Worm (Caenorhabditis elegans) whole organism, L4 larva: ENCODE results near the gene lsm-8.

Experiments used
- D1046.2 ChIP-seq: fragments of 200-800 bp; sonication (Bioruptor generic); IDR thresholded peaks from 2 replicates; pipeline ENCODE4 v1.3.6; 2022; ENCODE audit warnings: missing genetic modification characterization, missing compliant biosample characterization
- Y5F2A.4 ChIP-seq: fragments of 200-800 bp; sonication (Bioruptor generic); optimal IDR thresholded peaks from 2 replicates; lab custom pipeline; 2018; ENCODE audit warnings: mild to moderate bottlenecking, missing genetic modification characterization, missing compliant biosample characterization
- aha-1 ChIP-seq: fragments of 150-350 bp; peaks from one replicate; lab custom pipeline; 2014; ENCODE audit warnings: missing biosample characterization, missing genetic modification characterization
- ama-1 ChIP-seq: fragments of 150-350 bp; optimal IDR thresholded peaks from 2 replicates; lab custom pipeline; 2014; ENCODE audit warnings: inconsistent platforms, mixed read lengths
- arid-1 ChIP-seq: fragments of 200-800 bp; sonication (Bioruptor generic); conservative IDR thresholded peaks from 2 replicates; pipeline ENCODE4 v1.3.6; 2022; ENCODE audit warnings: missing genetic modification reagents, missing genetic modification characterization, missing compliant biosample characterization
- ceh-28 ChIP-seq: fragments of 150-350 bp; optimal IDR thresholded peaks from 2 replicates; lab custom pipeline; 2014; ENCODE audit warnings: missing biosample characterization, missing genetic modification reagents, missing genetic modification characterization
- ceh-32 ChIP-seq: sonication (generic microtip); optimal IDR thresholded peaks from 2 replicates; lab custom pipeline; 2016; ENCODE audit warnings: mild to moderate bottlenecking, missing genetic modification characterization, missing compliant biosample characterization; ENCODE audit not compliant: poor library complexity
- ces-1 ChIP-seq: fragments of 150-350 bp; sonication (generic microtip); optimal IDR thresholded peaks from 4 replicates; lab custom pipeline; 2014; ENCODE audit warnings: missing biosample characterization, missing genetic modification reagents, missing genetic modification characterization
- daf-19 ChIP-seq: fragments of 200-800 bp; sonication (Bioruptor generic); conservative IDR thresholded peaks from 2 replicates; pipeline ENCODE4 v1.3.6; 2022; ENCODE audit warnings: missing genetic modification characterization, missing compliant biosample characterization
- dmd-6 ChIP-seq: fragments of 200-800 bp; sonication (Bioruptor generic); IDR thresholded peaks from 2 replicates; pipeline ENCODE4 v1.3.6; 2022; ENCODE audit warnings: missing genetic modification reagents, missing genetic modification characterization, missing compliant biosample characterization
- dmd-8 ChIP-seq: fragments of 200-800 bp; sonication (Bioruptor generic); IDR thresholded peaks from 2 replicates; pipeline ENCODE4 v1.3.6; 2022; ENCODE audit warnings: missing genetic modification characterization, missing compliant biosample characterization
- dpl-1 ChIP-seq: fragments of 150-350 bp; optimal IDR thresholded peaks from 2 replicates; lab custom pipeline; 2014; ENCODE audit warnings: missing biosample characterization, missing genetic modification reagents, missing genetic modification characterization
- dve-1 ChIP-seq: sonication (generic microtip); optimal IDR thresholded peaks from 2 replicates; lab custom pipeline; 2017; ENCODE audit warnings: antibody characterized with exemption, mild to moderate bottlenecking, missing genetic modification characterization, missing compliant biosample characterization; ENCODE audit not compliant: insufficient read depth
- egl-27 ChIP-seq: sonication (generic microtip); optimal IDR thresholded peaks from 3 replicates; lab custom pipeline; 2017; ENCODE audit warnings: missing biosample characterization, missing genetic modification reagents, missing genetic modification characterization
- egl-43 ChIP-seq: fragments of 200-800 bp; sonication (Bioruptor generic); IDR thresholded peaks from 2 replicates; pipeline ENCODE4 v1.3.6; 2022; ENCODE audit warnings: missing genetic modification reagents, missing genetic modification characterization, missing compliant biosample characterization
- hif-1 ChIP-seq, 2 experiments: sonication (generic microtip); optimal IDR thresholded peaks; 2 replicates each; lab custom pipeline; 2016 to 2017; ENCODE audit warnings: missing compliant biosample characterization in 2 of 2, missing genetic modification characterization in 2 of 2, missing genetic modification reagents in 2 of 2, missing genotype in 2 of 2, mild to moderate bottlenecking in 1 of 2
- hlh-30 ChIP-seq: sonication (generic microtip); optimal IDR thresholded peaks from 2 replicates; lab custom pipeline; 2017; ENCODE audit warnings: antibody characterized with exemption, mild to moderate bottlenecking, missing genetic modification characterization, missing compliant biosample characterization; ENCODE audit not compliant: insufficient read depth
- lim-7 ChIP-seq: fragments of 200-800 bp; sonication (Bioruptor generic); IDR thresholded peaks from 2 replicates; pipeline ENCODE4 v1.3.6; 2022; ENCODE audit warnings: missing genetic modification characterization, missing compliant biosample characterization
- lin-13 ChIP-seq: fragments of 150-350 bp; optimal IDR thresholded peaks from 2 replicates; lab custom pipeline; 2014; ENCODE audit warnings: missing biosample characterization, missing genetic modification reagents, missing genetic modification characterization
- lin-15B ChIP-seq: fragments of 150-350 bp; sonication (generic microtip); optimal IDR thresholded peaks from 3 replicates; lab custom pipeline; 2014; ENCODE audit warnings: missing biosample characterization, missing genetic modification characterization
- lin-29 ChIP-seq: fragments of 200-800 bp; sonication (Bioruptor generic); IDR thresholded peaks from 2 replicates; pipeline ENCODE4 v1.3.6; 2022; ENCODE audit warnings: missing genetic modification reagents, missing genetic modification characterization, missing compliant biosample characterization
- lin-38 ChIP-seq: fragments of 200-800 bp; sonication (Bioruptor generic); IDR thresholded peaks from 2 replicates; pipeline ENCODE4 v1.3.6; 2022; ENCODE audit warnings: missing genetic modification reagents, missing genetic modification characterization, missing compliant biosample characterization
- lsy-2 ChIP-seq, 2 experiments: fragments of 150-350 bp in 1 of 2; sonication (generic microtip) in 1 of 2; optimal IDR thresholded peaks; 2 replicates each; lab custom pipeline; 2014 to 2017; ENCODE audit warnings: missing biosample characterization in 2 of 2, missing genetic modification characterization in 2 of 2
- mep-1 ChIP-seq: fragments of 150-350 bp; sonication (generic microtip); optimal IDR thresholded peaks from 3 replicates; lab custom pipeline; 2014; ENCODE audit warnings: missing biosample characterization, missing genetic modification characterization
- mes-2 ChIP-seq: sonication (generic microtip); optimal IDR thresholded peaks from 2 replicates; lab custom pipeline; 2016; ENCODE audit warnings: missing genotype, mild to moderate bottlenecking, missing genetic modification characterization, missing compliant biosample characterization; ENCODE audit not compliant: poor library complexity, severe bottlenecking
- nhr-10 ChIP-seq: fragments of 150-350 bp; optimal IDR thresholded peaks from 2 replicates; lab custom pipeline; 2014; ENCODE audit warnings: missing biosample characterization, missing genetic modification characterization
- nhr-25 ChIP-seq: sonication (generic microtip); optimal IDR thresholded peaks from 2 replicates; lab custom pipeline; 2017; ENCODE audit warnings: missing genetic modification characterization, mild to moderate bottlenecking, missing compliant biosample characterization, antibody characterized with exemption, moderate library complexity, borderline replicate concordance; ENCODE audit not compliant: insufficient read depth
- nhr-28 ChIP-seq: fragments of 150-350 bp; optimal IDR thresholded peaks from 2 replicates; lab custom pipeline; 2014; ENCODE audit warnings: missing biosample characterization, missing genetic modification characterization
- nhr-41 ChIP-seq: fragments of 200-800 bp; sonication (Bioruptor generic); IDR thresholded peaks from 2 replicates; pipeline ENCODE4 v1.3.6; 2022; ENCODE audit warnings: missing genetic modification reagents, missing genetic modification characterization, missing compliant biosample characterization
- nhr-48 ChIP-seq: sonication (generic microtip); optimal IDR thresholded peaks from 2 replicates; lab custom pipeline; 2016; ENCODE audit warnings: mild to moderate bottlenecking, missing genetic modification characterization, missing compliant biosample characterization
- pha-4 ChIP-seq, 2 experiments: fragments of 150-350 bp in 1 of 2; fragments of 200-800 bp in 1 of 2; sonication (Bioruptor generic) in 1 of 2; IDR thresholded peaks in 1 of 2; optimal IDR thresholded peaks in 1 of 2; 2 replicates each; pipeline versions ENCODE4 v1.3.6 to Lab custom; 2014 to 2022; ENCODE audit warnings: missing genetic modification characterization in 2 of 2, missing genetic modification reagents in 2 of 2, missing biosample characterization in 1 of 2, missing compliant biosample characterization in 1 of 2
- pqm-1 ChIP-seq: sonication (generic microtip); optimal IDR thresholded peaks from 2 replicates; lab custom pipeline; 2017; ENCODE audit warnings: missing biosample characterization, missing genetic modification characterization
- set-16 ChIP-seq: fragments of 200-800 bp; sonication (Bioruptor generic); IDR thresholded peaks from 2 replicates; pipeline ENCODE4 v1.3.6; 2022; ENCODE audit warnings: missing genetic modification reagents, missing genetic modification characterization, missing compliant biosample characterization
- skn-1 ChIP-seq: fragments of 150-350 bp; optimal IDR thresholded peaks from 2 replicates; lab custom pipeline; 2014; ENCODE audit warnings: missing biosample characterization, missing genetic modification characterization
- snpc-1.2 ChIP-seq: fragments of 200-800 bp; sonication (Bioruptor generic); IDR thresholded peaks from 2 replicates; pipeline ENCODE4 v1.3.6; 2022; ENCODE audit warnings: missing genetic modification reagents, missing genetic modification characterization, missing compliant biosample characterization
- vab-7 ChIP-seq: fragments of 200-800 bp; sonication (Bioruptor generic); IDR thresholded peaks from 2 replicates; pipeline ENCODE4 v1.3.6; 2022; ENCODE audit warnings: missing genetic modification reagents, missing genetic modification characterization, missing compliant biosample characterization
- zip-2 ChIP-seq: fragments of 150-350 bp; optimal IDR thresholded peaks from 2 replicates; lab custom pipeline; 2014; ENCODE audit warnings: missing biosample characterization, missing genetic modification characterization

Gene lsm-8

ce11 chrIV:6365045-6365444 is 38.7 kb downstream of the lsm-8 start, which contains the start of gene Y73B6BL.270:
Gene Y73B6BL.270, plus strand, starts transcription at chrIV:6365345.
- TF ChIP-seq skn-1 (tag; lab: Kevin White, UChicago) = no peak

- TF ChIP-seq vab-7 (GFP tag; lab: Robert Waterston, UW) = no peak
- TF ChIP-seq daf-19 = no peak
- peak; percentile 61 for TF ChIP-seq ces-1 (GFP tag; lab: Kevin White, UChicago)
- TF ChIP-seq nhr-10 = no peak
- no peak for TF ChIP-seq arid-1
Observed at ce11 chrIV:6366032-6366431, 39.7 kb downstream of the lsm-8 start.

DNA sequence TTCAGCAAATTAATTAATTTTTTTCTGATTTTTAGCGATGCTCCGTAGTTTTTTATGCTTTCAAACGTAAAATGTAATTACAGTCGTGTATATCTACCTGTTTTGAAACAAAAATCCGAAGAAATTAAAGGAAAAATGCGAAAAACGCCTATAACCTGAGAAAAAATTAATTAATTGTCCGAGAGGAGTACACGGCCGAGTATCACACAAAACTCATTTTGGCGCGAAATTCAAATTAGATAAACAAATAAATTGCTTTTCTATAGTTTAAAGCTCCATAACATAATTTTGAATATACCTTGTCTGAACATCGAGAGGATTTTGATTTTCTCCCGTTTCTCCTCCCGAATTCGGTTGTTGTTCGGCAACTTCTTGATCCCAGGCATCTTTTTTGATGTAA is 43.2 kb downstream of the lsm-8 start:
- peak; percentile 91 for TF ChIP-seq dpl-1 (GFP tag; lab: Kevin White, UChicago)
- TF ChIP-seq snpc-1.2 = 0 out of 2 replicates have a peak, but pooled peaks have one; percentile 38
- peak; percentile 46 for TF ChIP-seq lin-38 (GFP tag; lab: Robert Waterston, UW)
- TF ChIP-seq hif-1 (tag; optimal IDR thresholded peaks at IDR 0.05; lab: Kevin White, UChicago) = peak in 1 of 2 experiments; percentile 10
- TF ChIP-seq lsy-2 (tag; optimal IDR thresholded peaks at IDR 0.05; lab: Kevin White, UChicago) = peak in 1 of 2 experiments; percentile 52
- peak; percentile 83 for TF ChIP-seq mes-2 (tag; lab: Kevin White, UChicago)
- no peak for TF ChIP-seq nhr-28 (tag; lab: Kevin White, UChicago)
- 0 out of 2 replicates have a peak, but pooled peaks have one; percentile 12 for TF ChIP-seq dmd-6
- TF ChIP-seq mep-1 (tag; lab: Kevin White, UChicago) = no peak

- TF ChIP-seq lsy-2 (tag; optimal IDR thresholded peaks at IDR 0.05; lab: Kevin White, UChicago) (no peak), egl-27 (tag; lab: Kevin White, UChicago) (no peak), egl-43 (GFP tag; lab: Robert Waterston, UW) (no peak), aha-1 (tag; lab: Kevin White, UChicago) (peak; percentile 90), nhr-10 (no peak), ama-1 (lab: Kevin White, UChicago) (no peak)
- TF ChIP-seq, all 104 proteins: peak for 1
Observed at ce11 chrIV:6372267-6372666, 45.9 kb downstream of the lsm-8 start.

DNA sequence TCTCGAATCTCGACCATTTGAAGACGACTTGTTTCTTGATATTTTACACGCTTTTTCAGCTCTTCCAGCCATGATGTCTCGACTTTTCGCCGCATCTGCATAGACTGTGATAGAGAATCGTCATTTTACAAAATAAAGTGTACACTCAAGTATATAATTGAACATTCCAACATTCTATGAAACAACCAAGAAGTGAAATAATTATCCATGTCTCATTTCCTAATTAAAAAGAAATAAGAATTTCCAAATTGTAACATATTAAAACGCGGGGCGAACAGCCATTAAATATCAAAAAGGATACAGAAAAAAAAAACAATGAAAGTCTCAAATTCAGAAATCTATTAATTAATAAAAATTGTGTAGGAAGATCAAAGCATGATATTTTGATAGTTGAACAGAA is 46.7 kb downstream of the lsm-8 start, which contains the start of gene smg-3:
Gene smg-3 (minus strand): TSS at position 101 of the 400 bp plus-strand sequence.
- TF ChIP-seq dve-1 (tag; lab: Kevin White, UChicago) = no peak
- TF ChIP-seq, all 104 proteins: peak for 0

ce11 chrIV:6373721-6374120 is 47.4 kb downstream of the lsm-8 start:
- TF ChIP-seq dmd-8 = 0 out of 2 replicates have a peak, but pooled peaks have one; percentile 37
- no peak for TF ChIP-seq lim-7
- TF ChIP-seq ceh-32 (tag; lab: Kevin White, UChicago) = no peak
- 0 out of 2 replicates have a peak, but pooled peaks have one; percentile 5 for TF ChIP-seq vab-7 (GFP tag; lab: Robert Waterston, UW)
- peak; percentile 52 for TF ChIP-seq set-16 (GFP tag; lab: Robert Waterston, UW)

- TF ChIP-seq lin-15B (tag; lab: Kevin White, UChicago) = peak; percentile 17
- no peak for TF ChIP-seq pqm-1 (tag; lab: Kevin White, UChicago)
- peak; percentile 32 for TF ChIP-seq lin-13
- no peak for TF ChIP-seq pha-4 (GFP tag; IDR thresholded peaks at IDR 0.05; lab: Robert Waterston, UW)
- peak; percentile 44 for TF ChIP-seq pha-4 (tag; optimal IDR thresholded peaks at IDR 0.05; lab: Kevin White, UChicago)
- TF ChIP-seq zip-2 (tag; lab: Kevin White, UChicago) = no peak
- TF ChIP-seq Y5F2A.4 (GFP tag; lab: Kevin White, UChicago) = no peak
- no peak for TF ChIP-seq D1046.2 (GFP tag; lab: Robert Waterston, UW)
- TF ChIP-seq aha-1 (tag; lab: Kevin White, UChicago) = peak; percentile 43
- TF ChIP-seq ceh-28 (tag; lab: Kevin White, UChicago) = no peak
- peak; percentile 31 for TF ChIP-seq nhr-48 (tag; lab: Kevin White, UChicago)
- peak; percentile 28 for TF ChIP-seq hlh-30 (tag; lab: Kevin White, UChicago)
- TF ChIP-seq nhr-25 (tag; lab: Kevin White, UChicago) = peak; percentile 24
- 0 out of 2 replicates have a peak, but pooled peaks have one; percentile 20 for TF ChIP-seq lin-29 (GFP tag; lab: Robert Waterston, UW)
- no peak for TF ChIP-seq nhr-41
- TF ChIP-seq lsy-2 (tag; optimal IDR thresholded peaks at IDR 0.05; lab: Kevin White, UChicago) = peak in 1 of 2 experiments; percentile 88
- TF ChIP-seq arid-1 = 0 out of 2 replicates have a peak, but pooled peaks have one; percentile 13
Observed at ce11 chrIV:6376473-6377115, 50.3 kb downstream of the lsm-8 start, which contains the start of the genes hrpf-2 and bli-6. Gene hrpf-2, minus strand, starts transcription at chrIV:6376523. Gene bli-6, plus strand, starts transcription at chrIV:6377065.
